Fruit fly (Drosophila melanogaster) whole organism: Measurements from ENCODE around the gene CG32986.

Experiments
- CG8478 ChIP-seq: fragments of >200 bp; optimal IDR thresholded peaks from 2 replicates; lab custom pipeline; 2018; ENCODE audit warnings: inconsistent platforms
- Dll ChIP-seq: fragments of >200 bp; optimal IDR thresholded peaks from 2 replicates; lab custom pipeline; 2017
- EcR ChIP-seq, 2 experiments: fragments of >200 bp; optimal IDR thresholded peaks; 2 replicates each; lab custom pipeline; 2017; ENCODE audit warnings: missing biosample characterization in 2 of 2, missing genetic modification characterization in 2 of 2, missing genetic modification reagents in 2 of 2
- pan ChIP-seq: fragments of >200 bp; optimal IDR thresholded peaks from 2 replicates; lab custom pipeline; 2017
- psq ChIP-seq: fragments of >200 bp; optimal IDR thresholded peaks from 2 replicates; lab custom pipeline; 2017
- usp ChIP-seq: fragments of >200 bp; optimal IDR thresholded peaks from 2 replicates; lab custom pipeline; 2017; ENCODE audit warnings: missing biosample characterization, missing genetic modification characterization, mixed read lengths

DNA sequence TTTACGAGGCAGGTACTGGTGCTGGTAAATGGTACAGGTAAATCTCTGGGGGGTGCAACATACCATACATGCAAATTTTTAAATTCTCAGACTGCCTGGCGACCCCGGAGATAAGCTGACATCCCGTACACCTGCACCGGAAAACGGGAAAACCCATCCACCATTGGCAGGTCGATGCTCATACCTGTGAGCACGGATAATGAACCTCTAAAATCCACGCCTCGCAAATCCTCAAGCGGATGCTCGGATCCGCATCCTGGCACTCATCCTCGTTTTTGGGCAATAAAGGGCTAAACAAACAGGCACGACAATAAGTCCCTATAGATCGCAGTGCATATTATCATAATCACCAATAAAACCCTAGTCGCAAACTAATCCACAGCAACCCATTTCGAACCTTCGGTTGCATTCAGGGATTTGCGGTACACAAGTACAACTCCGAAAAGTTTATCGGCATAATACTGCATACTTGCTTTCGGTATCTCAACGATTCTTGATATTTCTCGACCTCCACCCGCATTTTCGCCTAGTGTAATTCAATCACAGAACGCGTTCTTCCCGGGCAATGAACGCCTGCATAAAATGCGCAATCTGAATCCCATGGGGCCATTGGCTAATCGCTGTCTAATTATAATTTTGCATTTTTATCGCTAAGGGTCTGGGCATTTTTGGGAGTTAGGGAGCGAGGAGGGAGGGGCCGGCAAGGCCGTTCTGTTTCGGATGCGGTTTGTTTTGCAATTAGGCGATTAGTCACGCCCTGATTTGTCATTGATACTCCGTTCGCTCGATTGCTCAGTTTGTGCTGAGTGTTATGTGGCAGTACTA is 30.0 kb upstream of the CG32986 start:
- TF ChIP-seq Dll (lab: Kevin White, UChicago) (no peak), psq (lab: Kevin White, UChicago) (no peak), usp (no peak), CG8478 (lab: Kevin White, UChicago) (no peak), pan (lab: Kevin White, UChicago) (no peak), EcR (GFP tag; optimal IDR thresholded peaks at IDR 0.05; lab: Kevin White, UChicago) (no peak)
